Worm (Caenorhabditis elegans) whole organism, L1 larva: ENCODE results near the gene nsph-4.1.
"Not testable (repeated sequence)": the region's sequence is repeated elsewhere in the genome, so short reads cannot be mapped to it uniquely, and the experiment has no call there.

Source experiments
- C16A3.4 ChIP-seq: fragments of 150-350 bp; optimal IDR thresholded peaks from 2 replicates; lab custom pipeline; 2014; ENCODE audit warnings: missing biosample characterization, missing genetic modification characterization
- F16B12.6 ChIP-seq: fragments of 150-350 bp; optimal IDR thresholded peaks from 2 replicates; lab custom pipeline; 2014; ENCODE audit warnings: missing biosample characterization, missing genetic modification characterization
- Y116A8C.19 ChIP-seq: sonication (generic microtip); optimal IDR thresholded peaks from 2 replicates; lab custom pipeline; 2016; ENCODE audit warnings: missing compliant biosample characterization, missing genetic modification characterization, borderline replicate concordance
- alr-1 ChIP-seq: fragments of 200-800 bp; sonication (Bioruptor generic); optimal IDR thresholded peaks from 2 replicates; lab custom pipeline; 2018; ENCODE audit warnings: borderline replicate concordance, mild to moderate bottlenecking, missing genetic modification characterization, missing compliant biosample characterization
- ceh-63 ChIP-seq: fragments of 200-800 bp; sonication (Bioruptor generic); optimal IDR thresholded peaks from 2 replicates; lab custom pipeline; 2018; ENCODE audit warnings: mild to moderate bottlenecking, missing genetic modification characterization, missing compliant biosample characterization
- ceh-90 ChIP-seq: sonication (generic microtip); optimal IDR thresholded peaks from 2 replicates; lab custom pipeline; 2016; ENCODE audit warnings: missing genetic modification characterization, missing compliant biosample characterization
- ces-1 ChIP-seq: fragments of 150-350 bp; optimal IDR thresholded peaks from 2 replicates; lab custom pipeline; 2014; ENCODE audit warnings: missing biosample characterization, missing genetic modification reagents, missing genetic modification characterization
- elt-2 ChIP-seq: sonication (generic microtip); optimal IDR thresholded peaks from 2 replicates; lab custom pipeline; 2016; ENCODE audit warnings: missing genetic modification characterization, mild to moderate bottlenecking, inconsistent platforms, missing compliant biosample characterization, missing genetic modification reagents
- ets-5 ChIP-seq: fragments of 200-800 bp; sonication (Bioruptor generic); IDR thresholded peaks from 2 replicates; pipeline ENCODE4 v1.3.6; 2022; ENCODE audit warnings: missing genetic modification characterization, missing compliant biosample characterization
- fkh-10 ChIP-seq: sonication (generic microtip); optimal IDR thresholded peaks from 2 replicates; lab custom pipeline; 2017; ENCODE audit warnings: missing biosample characterization, missing genetic modification reagents, missing genetic modification characterization
- fkh-4 ChIP-seq: sonication (generic microtip); optimal IDR thresholded peaks from 2 replicates; lab custom pipeline; 2016; ENCODE audit warnings: missing compliant biosample characterization, missing genetic modification characterization, borderline replicate concordance
- fos-1 ChIP-seq: fragments of 150-350 bp; optimal IDR thresholded peaks from 2 replicates; lab custom pipeline; 2014; ENCODE audit warnings: missing biosample characterization, missing genetic modification characterization
- hpl-2 ChIP-seq: fragments of 150-350 bp; optimal IDR thresholded peaks from 2 replicates; lab custom pipeline; 2014; ENCODE audit warnings: missing biosample characterization, missing genetic modification reagents, missing genetic modification characterization
- jun-1 ChIP-seq: fragments of 150-350 bp; optimal IDR thresholded peaks from 2 replicates; lab custom pipeline; 2014; ENCODE audit warnings: missing biosample characterization, missing genetic modification reagents, missing genetic modification characterization
- lin-39 ChIP-seq: fragments of 150-350 bp; optimal IDR thresholded peaks from 2 replicates; lab custom pipeline; 2014; ENCODE audit warnings: missing biosample characterization, missing genetic modification reagents, missing genetic modification characterization
- lsy-2 ChIP-seq, 2 experiments: fragments of 150-350 bp; optimal IDR thresholded peaks; 2 replicates each; lab custom pipeline; 2014; ENCODE audit warnings: missing biosample characterization in 2 of 2, missing genetic modification characterization in 2 of 2
- mdl-1 ChIP-seq, 2 experiments: fragments of 150-350 bp; optimal IDR thresholded peaks; 2 replicates each; lab custom pipeline; 2014 to 2017; ENCODE audit warnings: missing biosample characterization in 2 of 2, missing genetic modification characterization in 2 of 2, inconsistent platforms in 1 of 2
- mef-2 ChIP-seq: fragments of 150-350 bp; optimal IDR thresholded peaks from 2 replicates; lab custom pipeline; 2014; ENCODE audit warnings: missing biosample characterization, missing genetic modification characterization
- nhr-11 ChIP-seq: fragments of 150-350 bp; optimal IDR thresholded peaks from 2 replicates; lab custom pipeline; 2014; ENCODE audit warnings: missing biosample characterization, missing genetic modification characterization
- nhr-19 ChIP-seq: fragments of 200-800 bp; sonication (Bioruptor generic); conservative IDR thresholded peaks from 2 replicates; pipeline ENCODE4 v1.3.6; 2022; ENCODE audit warnings: missing genetic modification characterization, missing compliant biosample characterization
- nhr-28 ChIP-seq: fragments of 150-350 bp; optimal IDR thresholded peaks from 2 replicates; lab custom pipeline; 2014; ENCODE audit warnings: missing biosample characterization, missing genetic modification characterization
- nhr-76 ChIP-seq: sonication (generic microtip); optimal IDR thresholded peaks from 2 replicates; lab custom pipeline; 2017; ENCODE audit warnings: missing biosample characterization, missing genetic modification characterization
- nhr-77 ChIP-seq: fragments of 150-350 bp; optimal IDR thresholded peaks from 2 replicates; lab custom pipeline; 2014; ENCODE audit warnings: missing biosample characterization, missing genetic modification characterization
- nhr-84 ChIP-seq: sonication (generic microtip); optimal IDR thresholded peaks from 2 replicates; lab custom pipeline; 2017; ENCODE audit warnings: missing biosample characterization, missing genetic modification characterization
- nhr-85 ChIP-seq: sonication (generic microtip); peaks from one replicate; lab custom pipeline; 2016; ENCODE audit warnings: missing genetic modification characterization, inconsistent platforms, missing compliant biosample characterization
- skn-1 ChIP-seq: fragments of 150-350 bp; optimal IDR thresholded peaks from 2 replicates; lab custom pipeline; 2014; ENCODE audit warnings: missing biosample characterization, missing genetic modification characterization
- snpc-4 ChIP-seq: fragments of 150-350 bp; optimal IDR thresholded peaks from 2 replicates; lab custom pipeline; 2014; ENCODE audit warnings: missing biosample characterization, missing genetic modification characterization
- snu-23 ChIP-seq: sonication (generic microtip); optimal IDR thresholded peaks from 2 replicates; lab custom pipeline; 2016; ENCODE audit warnings: missing genetic modification characterization, missing compliant biosample characterization
- tbx-2 ChIP-seq: sonication (generic microtip); optimal IDR thresholded peaks from 2 replicates; lab custom pipeline; 2016; ENCODE audit warnings: missing genetic modification characterization, missing compliant biosample characterization
- unc-30 ChIP-seq: sonication (generic microtip); optimal IDR thresholded peaks from 2 replicates; lab custom pipeline; 2017; ENCODE audit warnings: missing biosample characterization, missing genetic modification characterization
- vab-15 ChIP-seq: sonication (generic microtip); optimal IDR thresholded peaks from 2 replicates; lab custom pipeline; 2017; ENCODE audit warnings: missing genotype, mild to moderate bottlenecking, missing genetic modification characterization, missing compliant biosample characterization
- zip-4 ChIP-seq: fragments of 200-800 bp; sonication (Bioruptor generic); optimal IDR thresholded peaks from 2 replicates; lab custom pipeline; 2018; ENCODE audit warnings: mild to moderate bottlenecking, missing genetic modification characterization, moderate library complexity, missing compliant biosample characterization
- ztf-4 ChIP-seq: fragments of 150-350 bp; optimal IDR thresholded peaks from 2 replicates; lab custom pipeline; 2014; ENCODE audit warnings: missing biosample characterization, missing genetic modification characterization

The nsph-4.1 gene

DNA sequence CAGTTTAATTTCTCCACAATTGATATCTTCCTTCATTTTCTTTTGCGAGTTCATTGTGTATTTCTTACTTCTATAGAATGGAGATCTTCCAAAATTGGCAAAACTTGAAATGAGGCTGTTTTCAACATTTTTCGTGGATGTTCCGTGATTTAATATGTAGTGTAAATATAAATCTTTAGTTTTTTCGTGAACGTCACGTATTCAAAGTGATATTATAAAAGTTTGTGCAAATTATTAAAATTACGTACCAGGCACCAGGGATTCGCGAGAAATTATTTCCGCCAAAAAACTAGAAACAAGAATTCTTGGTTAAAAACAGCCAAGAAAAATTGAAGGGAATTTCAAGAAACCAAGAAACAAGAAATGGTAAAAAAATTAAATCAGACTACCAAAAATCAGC lies 2.4 kb upstream of the nsph-4.1 start, which contains the start of gene Y59E9AL.8:
Gene Y59E9AL.8 (minus strand): TSS at position 101 of the 400 bp plus-strand sequence.
- TF ChIP-seq alr-1 (no peak), vab-15 (no peak), snu-23 (GFP tag; lab: Kevin White, UChicago) (no peak), mdl-1 (tag; optimal IDR thresholded peaks at IDR 0.05; lab: Kevin White, UChicago) (no peak), ztf-4 (tag; lab: Kevin White, UChicago) (no peak), unc-30 (tag; lab: Kevin White, UChicago) (no peak), nhr-19 (GFP tag; lab: Robert Waterston, UW) (no peak), skn-1 (tag; lab: Kevin White, UChicago) (no peak), Y116A8C.19 (tag; lab: Kevin White, UChicago) (no peak), nhr-85 (tag; lab: Kevin White, UChicago) (no peak), mef-2 (no peak), snpc-4 (tag; lab: Kevin White, UChicago) (no peak), ces-1 (GFP tag; lab: Kevin White, UChicago) (no peak), nhr-11 (tag; lab: Kevin White, UChicago) (no peak), F16B12.6 (tag; lab: Kevin White, UChicago) (no peak), zip-4 (GFP tag; lab: Kevin White, UChicago) (no peak), ets-5 (GFP tag; lab: Robert Waterston, UW) (no peak), nhr-28 (tag; lab: Kevin White, UChicago) (no peak), nhr-76 (tag; lab: Kevin White, UChicago) (no peak), fkh-10 (GFP tag; lab: Kevin White, UChicago) (no peak)
- TF ChIP-seq, all 84 proteins: peak for 0

DNA sequence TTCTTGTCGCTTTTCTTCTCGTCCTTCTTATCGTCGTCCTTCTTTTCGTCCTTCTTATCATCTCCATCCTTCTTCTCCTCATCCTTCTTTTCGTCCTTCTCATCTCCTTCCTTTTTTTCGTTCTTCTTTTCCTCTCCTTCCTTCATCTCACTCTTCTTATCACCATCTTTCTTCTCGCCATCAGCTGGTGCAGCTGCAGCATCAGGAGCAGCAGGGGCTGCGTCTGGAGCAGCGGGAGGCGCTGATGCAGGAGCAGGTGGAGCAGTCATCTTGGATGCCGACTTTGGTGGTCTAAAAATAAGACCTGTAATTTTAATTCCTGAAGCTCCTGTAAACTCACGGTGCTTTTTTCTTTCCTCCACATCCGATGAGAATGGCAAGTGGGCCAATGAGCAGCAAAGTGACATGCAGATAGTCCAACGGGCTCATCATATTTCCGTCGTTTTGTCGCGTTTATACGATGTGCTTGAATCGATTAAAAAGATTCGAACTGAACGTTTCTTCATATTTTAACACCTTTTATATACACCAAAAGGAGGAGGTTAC lies 1.3 kb upstream of the nsph-4.1 start, which contains the start of gene cylc-1:
Gene cylc-1 (minus strand): TSS at position 496 of the 546 bp plus-strand sequence.
- not testable (repeated sequence) for TF ChIP-seq C16A3.4 (tag; lab: Kevin White, UChicago); lsy-2 (tag; optimal IDR thresholded peaks at IDR 0.05; lab: Kevin White, UChicago); Y116A8C.19 (tag; lab: Kevin White, UChicago)

DNA sequence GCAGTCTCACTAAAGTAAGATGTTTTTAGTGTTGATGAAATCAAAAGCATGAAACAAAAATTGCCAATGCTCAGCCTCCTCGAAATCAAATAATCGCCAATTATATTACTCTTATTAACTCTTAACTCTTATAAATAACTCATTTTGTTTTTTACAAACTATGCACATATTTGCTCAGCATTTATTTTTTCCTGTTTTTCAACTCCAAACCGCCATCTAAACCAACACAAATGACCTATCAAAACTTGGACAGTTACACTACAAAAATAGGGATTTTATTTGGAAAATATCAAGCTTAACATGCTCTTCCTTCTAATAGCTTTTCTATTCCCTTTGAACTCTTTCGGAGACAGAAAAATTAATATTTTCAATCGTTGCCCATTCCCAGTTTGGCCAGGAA lies 2.0 kb downstream of the nsph-4.1 start, which contains the start of gene thn-6:
Gene thn-6 (plus strand): TSS at position 301 of the 400 bp plus-strand sequence.
- TF ChIP-seq ceh-63 (GFP tag; lab: Kevin White, UChicago) (no peak), ceh-90 (tag; lab: Kevin White, UChicago) (no peak), lin-39 (tag; lab: Kevin White, UChicago) (no peak), nhr-11 (tag; lab: Kevin White, UChicago) (no peak), fos-1 (tag; lab: Kevin White, UChicago) (no peak), nhr-77 (tag; lab: Kevin White, UChicago) (no peak), fkh-10 (GFP tag; lab: Kevin White, UChicago) (no peak), nhr-84 (tag; lab: Kevin White, UChicago) (no peak), unc-30 (tag; lab: Kevin White, UChicago) (no peak), tbx-2 (tag; lab: Kevin White, UChicago) (no peak), hpl-2 (GFP tag; lab: Kevin White, UChicago) (no peak), F16B12.6 (tag; lab: Kevin White, UChicago) (no peak)

DNA sequence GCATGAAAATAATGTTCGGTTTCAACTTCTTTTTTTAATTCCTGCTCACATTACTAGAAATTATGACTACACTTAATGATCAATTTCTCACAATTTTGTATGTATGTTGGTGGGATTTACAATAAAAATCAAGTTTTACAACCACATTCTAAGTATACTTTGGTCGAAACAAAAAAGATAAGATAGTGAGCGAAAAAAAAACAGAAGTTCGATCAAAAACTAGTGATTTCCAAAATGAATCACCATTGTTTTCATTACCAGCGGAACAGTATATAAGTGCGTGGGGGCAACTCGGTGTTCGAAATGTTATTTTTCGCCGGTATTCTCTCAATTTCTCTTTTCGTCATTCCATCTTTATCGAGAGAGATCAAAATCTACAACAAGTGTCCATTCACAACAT lies 3.9 kb downstream of the nsph-4.1 start, which contains the start of gene thn-5:
Gene thn-5 (plus strand): TSS at position 301 of the 400 bp plus-strand sequence.
- TF ChIP-seq tbx-2 (tag; lab: Kevin White, UChicago) (no peak), snpc-4 (tag; lab: Kevin White, UChicago) (no peak), elt-2 (tag; lab: Kevin White, UChicago) (no peak), nhr-19 (GFP tag; lab: Robert Waterston, UW) (no peak), ztf-4 (tag; lab: Kevin White, UChicago) (no peak)

DNA sequence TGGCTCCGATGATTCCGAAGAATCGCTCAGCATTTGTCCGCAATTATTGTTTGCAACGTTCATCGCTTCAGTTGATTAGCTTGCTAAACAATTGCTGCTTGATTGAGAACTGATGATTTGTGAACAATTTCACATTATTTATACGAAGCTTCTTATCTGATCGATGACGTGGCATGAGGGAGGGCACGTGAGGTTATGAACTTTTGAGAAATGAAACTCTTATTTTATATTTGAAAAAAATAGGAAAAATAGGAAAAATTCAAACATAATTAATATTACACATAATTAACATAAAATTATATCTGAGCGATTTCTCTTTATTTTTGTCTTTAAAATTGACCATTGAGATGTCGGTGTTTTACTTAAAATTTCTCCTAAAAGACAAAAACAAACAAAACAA lies 28.0 kb downstream of the nsph-4.1 start, which contains the start of gene F36H12.10:
Gene F36H12.10 (minus strand): TSS at position 101 of the 400 bp plus-strand sequence.
- not testable (repeated sequence) for TF ChIP-seq jun-1; fkh-4 (tag; lab: Kevin White, UChicago); snpc-4 (tag; lab: Kevin White, UChicago)
